Worm (Caenorhabditis elegans): ENCODE data around the gene glrx-5.

The glrx-5 gene

DNA sequence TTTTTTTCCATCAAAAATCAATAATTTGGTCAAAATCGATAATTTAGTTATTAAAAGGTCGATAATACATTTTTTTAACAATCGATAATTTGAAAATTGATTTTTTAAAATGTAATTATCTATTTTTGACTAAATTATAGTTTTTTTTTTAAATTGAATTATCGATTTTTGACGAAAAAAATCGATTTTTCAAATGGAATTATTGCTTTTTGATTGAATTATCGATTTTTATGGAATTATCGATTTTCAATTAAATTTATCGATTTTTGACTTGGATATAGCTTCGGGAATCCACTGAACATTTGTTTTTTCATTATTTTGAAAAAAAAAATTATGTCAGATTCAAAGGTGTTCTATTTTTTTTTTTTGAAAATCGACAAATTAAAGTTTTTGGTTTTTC is 36.6 kb upstream of the glrx-5 start:
- TF ChIP-seq nhr-2 (tag; optimal IDR thresholded peaks at IDR 0.05) (no peak), ces-1 (GFP tag; optimal IDR thresholded peaks at IDR 0.05) (peak; percentile 25)

DNA sequence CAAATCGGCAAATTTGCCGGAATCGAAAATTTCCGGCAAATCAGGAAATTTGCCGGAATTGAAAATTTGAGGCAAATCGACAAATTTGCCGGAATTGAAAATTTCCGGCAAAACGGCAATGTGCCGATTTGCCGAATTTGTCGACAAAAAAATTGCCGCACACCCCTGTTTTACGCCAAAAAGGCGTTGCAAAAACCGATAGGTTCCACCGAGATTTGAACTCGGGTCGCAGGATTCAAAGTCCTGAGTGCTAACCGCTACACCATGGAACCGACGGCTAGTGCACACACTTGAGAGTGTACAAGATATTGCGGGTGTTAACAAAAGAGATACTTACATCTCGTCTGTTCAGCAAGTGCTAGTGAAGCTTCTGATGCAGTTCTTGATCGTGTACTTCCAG is 26.1 kb upstream of the glrx-5 start:
- TF ChIP-seq ham-2 (GFP tag; optimal IDR thresholded peaks at IDR 0.05), result peak; percentile 5
- TF ChIP-seq drap-1 (GFP tag; optimal IDR thresholded peaks at IDR 0.05), result peak; percentile 47
- no peak for TF ChIP-seq unc-39 (tag; optimal IDR thresholded peaks at IDR 0.05)
- no peak for TF ChIP-seq unc-62 (GFP tag; optimal IDR thresholded peaks at IDR 0.05)
- TF ChIP-seq lin-32 (GFP tag; optimal IDR thresholded peaks at IDR 0.05), result peak; percentile 80
- TF ChIP-seq nhr-237 (tag; optimal IDR thresholded peaks at IDR 0.05), result no peak
- peak; percentile 20 for TF ChIP-seq flh-1 (GFP tag; optimal IDR thresholded peaks at IDR 0.05)
- TF ChIP-seq nhr-28 (tag; optimal IDR thresholded peaks at IDR 0.05), result no peak
- TF ChIP-seq ceh-43 (GFP tag; optimal IDR thresholded peaks at IDR 0.05), result peak; percentile 12
- TF ChIP-seq zip-8 (tag; optimal IDR thresholded peaks at IDR 0.05), result no peak
- no peak for TF ChIP-seq ceh-39 (tag; optimal IDR thresholded peaks at IDR 0.05)
- peak; percentile 46 for TF ChIP-seq cnd-1 (tag; optimal IDR thresholded peaks at IDR 0.05)
- TF ChIP-seq hlh-1 (tag; optimal IDR thresholded peaks at IDR 0.05), result no peak
- TF ChIP-seq ceh-83 (GFP tag; optimal IDR thresholded peaks at IDR 0.05), result no peak
- TF ChIP-seq ztf-11 (tag; optimal IDR thresholded peaks at IDR 0.05), result no peak
- peak; percentile 28 for TF ChIP-seq bed-3 (GFP tag; optimal IDR thresholded peaks at IDR 0.05)
- TF ChIP-seq mls-2 (tag; optimal IDR thresholded peaks at IDR 0.05), result peak; percentile 58
- no peak for TF ChIP-seq blmp-1 (tag; optimal IDR thresholded peaks at IDR 0.05)
- no peak for TF ChIP-seq mab-5 (tag; optimal IDR thresholded peaks at IDR 0.05)
- TF ChIP-seq snpc-4 (tag; optimal IDR thresholded peaks at IDR 0.05), result no peak
- TF ChIP-seq ces-1 (GFP tag; optimal IDR thresholded peaks at IDR 0.05), result no peak
- TF ChIP-seq elt-1 (tag; optimal IDR thresholded peaks at IDR 0.05; ENCODE audit: borderline replicate concordance, insufficient read depth), result no peak
- TF ChIP-seq sem-2 (GFP tag; optimal IDR thresholded peaks at IDR 0.05), result peak; percentile 32
- TF ChIP-seq nhr-2 (tag; optimal IDR thresholded peaks at IDR 0.05), result no peak
- peak; percentile 84 for TF ChIP-seq sptf-1 (tag; optimal IDR thresholded peaks at IDR 0.05)
- no peak for TF ChIP-seq pha-4 (tag; optimal IDR thresholded peaks at IDR 0.05)
- no peak for TF ChIP-seq lin-13 (tag; optimal IDR thresholded peaks at IDR 0.05)
- no peak for TF ChIP-seq nhr-12 (tag; optimal IDR thresholded peaks at IDR 0.05)
- no peak for TF ChIP-seq nhr-76 (tag; optimal IDR thresholded peaks at IDR 0.05)
- peak; percentile 40 for TF ChIP-seq unc-120 (tag; optimal IDR thresholded peaks at IDR 0.05; ENCODE audit: poor library complexity, severe bottlenecking)
- TF ChIP-seq mep-1 (tag; optimal IDR thresholded peaks at IDR 0.05), result no peak
- no peak for TF ChIP-seq elt-3 (tag; optimal IDR thresholded peaks at IDR 0.05)
- TF ChIP-seq lsy-2 (tag; optimal IDR thresholded peaks at IDR 0.05), result no peak
- no peak for TF ChIP-seq tbx-8 (GFP tag; optimal IDR thresholded peaks at IDR 0.05)
- TF ChIP-seq M03D4.4 (tag; optimal IDR thresholded peaks at IDR 0.05), result peak; percentile 14

DNA sequence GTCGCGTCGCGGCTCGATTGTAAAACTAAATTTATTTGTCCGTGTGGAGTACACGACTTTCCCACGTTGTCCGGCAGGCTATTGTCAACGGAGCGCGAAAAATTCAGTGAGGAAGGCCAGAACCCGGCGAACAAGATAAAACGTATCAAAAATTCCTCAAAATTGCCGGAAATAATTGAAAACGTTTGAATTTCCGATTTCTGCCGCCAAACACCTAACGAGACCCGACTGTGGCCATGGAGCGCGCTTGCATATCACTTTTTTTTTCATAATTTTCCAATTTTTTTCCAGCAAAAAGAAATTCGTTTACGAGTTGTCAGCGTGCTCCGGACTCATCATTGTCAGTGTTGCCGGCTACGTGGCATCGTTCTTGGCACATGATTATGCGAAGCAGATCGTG is 24.8 kb upstream of the glrx-5 start:
- TF ChIP-seq mls-2 (tag; optimal IDR thresholded peaks at IDR 0.05) (no peak), snpc-4 (tag; optimal IDR thresholded peaks at IDR 0.05) (no peak), ceh-43 (GFP tag; optimal IDR thresholded peaks at IDR 0.05) (no peak)

DNA sequence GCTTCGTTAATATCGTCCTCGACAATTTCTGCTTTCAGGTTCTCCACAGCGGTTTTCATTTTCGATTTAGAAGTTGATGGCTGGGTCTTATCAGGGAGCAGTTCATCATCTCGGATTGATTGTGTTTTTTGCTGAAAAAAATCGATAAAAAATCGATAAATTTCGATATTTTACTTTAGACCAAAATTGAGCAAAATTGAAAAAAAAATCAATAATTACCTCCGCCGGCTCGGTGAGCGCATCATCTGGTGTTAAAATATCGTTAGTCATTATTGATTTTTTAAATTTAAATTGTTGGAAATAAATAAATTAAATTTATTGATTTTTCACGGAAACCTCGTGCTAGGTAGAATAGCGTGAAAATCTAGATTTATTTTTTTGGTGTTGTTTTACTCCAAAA is 21.4 kb upstream of the glrx-5 start, which contains the start of gene Y49E10.10:
Y49E10.10 (plus strand) TSS at position 381 of the 400 bp plus-strand sequence.
- TF ChIP-seq nhr-28 (tag; optimal IDR thresholded peaks at IDR 0.05) (no peak), ceh-43 (GFP tag; optimal IDR thresholded peaks at IDR 0.05) (no peak), nhr-2 (tag; optimal IDR thresholded peaks at IDR 0.05) (no peak), ztf-11 (tag; optimal IDR thresholded peaks at IDR 0.05) (no peak), hlh-1 (tag; optimal IDR thresholded peaks at IDR 0.05) (no peak), ham-2 (GFP tag; optimal IDR thresholded peaks at IDR 0.05) (no peak), drap-1 (GFP tag; optimal IDR thresholded peaks at IDR 0.05) (no peak), ceh-39 (tag; optimal IDR thresholded peaks at IDR 0.05) (no peak), elt-3 (tag; optimal IDR thresholded peaks at IDR 0.05) (no peak), lsy-2 (tag; optimal IDR thresholded peaks at IDR 0.05) (no peak), snpc-4 (tag; optimal IDR thresholded peaks at IDR 0.05) (no peak), mep-1 (tag; optimal IDR thresholded peaks at IDR 0.05) (no peak), sptf-1 (tag; optimal IDR thresholded peaks at IDR 0.05) (no peak), ceh-83 (GFP tag; optimal IDR thresholded peaks at IDR 0.05) (no peak), unc-39 (tag; optimal IDR thresholded peaks at IDR 0.05) (no peak), unc-62 (GFP tag; optimal IDR thresholded peaks at IDR 0.05) (no peak)
